Fruit fly (Drosophila melanogaster) whole organism, wandering third instar larva: ENCODE data around the gene GatB.

ENCODE experiments used
- CG32264 ChIP-seq: fragments of 200-800 bp; sonication (Bioruptor generic); optimal IDR thresholded peaks from 2 replicates; lab custom pipeline; 2016; ENCODE audit warnings: missing biosample characterization, missing genetic modification characterization
- GATAd ChIP-seq: sonication (Bioruptor generic); optimal IDR thresholded peaks from 2 replicates; lab custom pipeline; 2016; ENCODE audit warnings: missing biosample characterization, missing genetic modification characterization
- N ChIP-seq: fragments of >200 bp; optimal IDR thresholded peaks from 2 replicates; lab custom pipeline; 2018; ENCODE audit warnings: missing biosample characterization, missing external identifiers, missing genetic modification characterization
- OdsH ChIP-seq: fragments of 200-800 bp; sonication (Bioruptor generic); optimal IDR thresholded peaks from 2 replicates; lab custom pipeline; 2016; ENCODE audit warnings: missing biosample characterization, mild to moderate bottlenecking, missing genetic modification characterization
- foxo ChIP-seq, 2 experiments: fragments of 200-800 bp; sonication (Bioruptor generic); optimal IDR thresholded peaks; 2 replicates in 1 of 2; 3 replicates in 1 of 2; lab custom pipeline; 2016 to 2017; ENCODE audit warnings: missing biosample characterization in 2 of 2, missing genetic modification characterization in 2 of 2
- pan ChIP-seq: fragments of >200 bp; optimal IDR thresholded peaks from 2 replicates; lab custom pipeline; 2017

- TF ChIP-seq N (GFP tag; lab: Kevin White, UChicago), result no peak
- no peak for TF ChIP-seq OdsH (GFP tag; lab: Kevin White, UChicago)
- TF ChIP-seq foxo (GFP tag; optimal IDR thresholded peaks at IDR 0.05; lab: Kevin White, UChicago), result no peak
- no peak for TF ChIP-seq CG32264
- TF ChIP-seq pan (lab: Kevin White, UChicago), result no peak
- TF ChIP-seq GATAd (GFP tag; lab: Kevin White, UChicago), result no peak
Measured at dm6 chr3R:24134580-24134979, 4.5 kb upstream of the GatB start, which contains the start of gene Sec10.
